Worm (Caenorhabditis elegans): ENCODE results near the gene Y49F6B.20.

DNA sequence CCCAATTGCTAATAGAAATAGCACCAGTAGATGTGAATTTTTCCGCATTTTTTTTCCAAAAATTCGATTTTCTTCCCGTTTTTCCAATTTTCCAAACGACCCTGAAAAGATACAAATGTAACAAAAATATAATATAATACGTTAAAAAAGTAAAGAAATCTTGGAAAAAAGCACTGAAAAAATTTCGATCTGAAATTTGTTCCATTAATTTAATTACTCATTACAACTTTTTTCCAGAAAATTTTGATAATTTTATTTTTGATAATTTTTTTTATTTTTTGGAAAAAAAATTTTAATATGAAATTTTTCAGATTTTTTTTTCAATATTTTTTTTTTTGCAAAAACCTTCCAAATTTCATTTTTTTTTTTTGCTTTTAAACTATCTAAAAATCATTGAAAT, 34.0 kb downstream of the Y49F6B.20 start, which contains the start of gene skpo-2:
- TF ChIP-seq dao-5 (tag; optimal IDR thresholded peaks at IDR 0.05) (no peak), him-1 (tag; optimal IDR thresholded peaks at IDR 0.05) (no peak)
